Worm (Caenorhabditis elegans): ENCODE results near the gene fmo-5.

ce11 chrV:908681-909080 lies 5.2 kb upstream of the fmo-5 start:
- TF ChIP-seq him-1 (tag; optimal IDR thresholded peaks at IDR 0.05) (no peak), lag-1 (GFP tag; IDR thresholded peaks at IDR 0.05) (no peak), nhr-90 (tag; optimal IDR thresholded peaks at IDR 0.05) (no peak), ama-1 (optimal IDR thresholded peaks at IDR 0.05) (no peak), ama-1 (GFP tag; optimal IDR thresholded peaks at IDR 0.05) (no peak), ztf-28 (GFP tag; IDR thresholded peaks at IDR 0.05) (no peak), lir-1 (GFP tag; conservative IDR thresholded peaks at IDR 0.05) (no peak), madf-8 (GFP tag; conservative IDR thresholded peaks at IDR 0.05) (no peak)

Data from whole organism, young adult.